Worm (Caenorhabditis elegans) whole organism, late embryonic: ENCODE measurements around the gene T13G4.7.

Experiments
- K02D7.2 ChIP-seq: sonication (generic microtip); optimal IDR thresholded peaks from 2 replicates; lab custom pipeline; 2017; ENCODE audit warnings: mild to moderate bottlenecking, missing genetic modification characterization, missing compliant biosample characterization
- T23F11.4 ChIP-seq: fragments of 200-800 bp; sonication (Bioruptor generic); optimal IDR thresholded peaks from 2 replicates; lab custom pipeline; 2018; ENCODE audit warnings: mild to moderate bottlenecking, missing genetic modification characterization, missing compliant biosample characterization
- ahr-1 ChIP-seq: sonication (generic microtip); optimal IDR thresholded peaks from 2 replicates; lab custom pipeline; 2016; ENCODE audit warnings: missing genetic modification characterization, missing compliant biosample characterization
- ama-1 ChIP-seq: fragments of 150-350 bp; optimal IDR thresholded peaks from 2 replicates; lab custom pipeline; 2014
- ceh-18 ChIP-seq: sonication (generic microtip); optimal IDR thresholded peaks from 2 replicates; lab custom pipeline; 2016; ENCODE audit warnings: missing genetic modification characterization, missing compliant biosample characterization
- elt-2 ChIP-seq: sonication (generic microtip); optimal IDR thresholded peaks from 2 replicates; lab custom pipeline; 2016; ENCODE audit warnings: missing genetic modification reagents, missing genetic modification characterization, missing compliant biosample characterization
- elt-4 ChIP-seq: sonication (generic microtip); optimal IDR thresholded peaks from 2 replicates; lab custom pipeline; 2016; ENCODE audit warnings: missing genetic modification characterization, missing compliant biosample characterization
- fax-1 ChIP-seq: sonication (generic microtip); optimal IDR thresholded peaks from 2 replicates; lab custom pipeline; 2016; ENCODE audit warnings: missing genotype, missing genetic modification characterization, missing compliant biosample characterization
- fkh-10 ChIP-seq: fragments of 150-350 bp; optimal IDR thresholded peaks from 2 replicates; lab custom pipeline; 2014; ENCODE audit warnings: missing biosample characterization, missing genetic modification reagents, missing genetic modification characterization
- nfya-1 ChIP-seq: sonication (generic microtip); optimal IDR thresholded peaks from 2 replicates; lab custom pipeline; 2017; ENCODE audit warnings: missing genetic modification characterization, mild to moderate bottlenecking, missing compliant biosample characterization, antibody characterized with exemption, moderate library complexity
- pag-3 ChIP-seq: sonication (generic microtip); optimal IDR thresholded peaks from 2 replicates; lab custom pipeline; 2016; ENCODE audit warnings: missing compliant biosample characterization, missing genetic modification characterization, borderline replicate concordance
- pha-4 ChIP-seq: fragments of 150-350 bp; optimal IDR thresholded peaks from 2 replicates; lab custom pipeline; 2018; ENCODE audit warnings: missing biosample characterization, missing genetic modification reagents, missing genetic modification characterization
- sox-4 ChIP-seq: sonication (generic microtip); optimal IDR thresholded peaks from 2 replicates; lab custom pipeline; 2017; ENCODE audit warnings: mild to moderate bottlenecking, missing genetic modification characterization, inconsistent platforms, missing compliant biosample characterization
- unc-86 ChIP-seq: sonication (generic microtip); optimal IDR thresholded peaks from 2 replicates; lab custom pipeline; 2016; ENCODE audit warnings: missing genetic modification characterization, missing compliant biosample characterization

ce11 chrX:1249738-1250137, 43.8 kb upstream of the T13G4.7 start, which contains the start of gene C25G6.4:
- TF ChIP-seq pha-4 (tag; lab: Kevin White, UChicago) (no peak), elt-4 (tag; lab: Kevin White, UChicago) (no peak), unc-86 (tag; lab: Kevin White, UChicago) (no peak), sox-4 (tag; lab: Kevin White, UChicago) (no peak), nfya-1 (tag; lab: Kevin White, UChicago) (no peak), fkh-10 (GFP tag; lab: Kevin White, UChicago) (no peak), ahr-1 (no peak), ceh-18 (no peak), ama-1 (lab: Kevin White, UChicago) (no peak), fax-1 (tag; lab: Kevin White, UChicago) (no peak), T23F11.4 (GFP tag; lab: Kevin White, UChicago) (no peak), elt-2 (tag; lab: Kevin White, UChicago) (no peak), K02D7.2 (tag; lab: Kevin White, UChicago) (no peak), pag-3 (tag; lab: Kevin White, UChicago) (no peak)
